Worm (Caenorhabditis elegans) whole organism, young adult: Measurements from ENCODE around the gene his-70.
A peak's percentile ranks its signal among the peaks of the same experiment; 100 is the strongest.

Experiments used
- B0019.2 ChIP-seq: fragments of 200-800 bp; sonication (Bioruptor generic); conservative IDR thresholded peaks from 2 replicates; pipeline ENCODE4 v1.3.6; 2022; ENCODE audit warnings: missing genetic modification reagents, missing genetic modification characterization, missing compliant biosample characterization
- D2030.7 ChIP-seq: fragments of 200-800 bp; sonication (Bioruptor generic); IDR thresholded peaks from 2 replicates; pipeline ENCODE4 v1.3.6; 2022; ENCODE audit warnings: missing genetic modification reagents, missing genetic modification characterization, missing compliant biosample characterization
- F10E7.11 ChIP-seq: sonication (generic microtip); optimal IDR thresholded peaks from 2 replicates; lab custom pipeline; 2017; ENCODE audit warnings: mild to moderate bottlenecking, missing genetic modification characterization, moderate library complexity, missing compliant biosample characterization
- F23B12.7 ChIP-seq: sonication (generic microtip); optimal IDR thresholded peaks from 2 replicates; lab custom pipeline; 2017; ENCODE audit warnings: missing genetic modification characterization, mild to moderate bottlenecking, missing compliant biosample characterization, antibody characterized with exemption, moderate library complexity; ENCODE audit not compliant: insufficient read depth
- F33H1.4 ChIP-seq: fragments of 200-800 bp; sonication (Bioruptor generic); IDR thresholded peaks from 2 replicates; pipeline ENCODE4 v1.3.6; 2022; ENCODE audit warnings: missing genetic modification reagents, missing genetic modification characterization, missing compliant biosample characterization
- F52B5.7 ChIP-seq: sonication (generic microtip); optimal IDR thresholded peaks from 2 replicates; lab custom pipeline; 2016; ENCODE audit warnings: mild to moderate bottlenecking, missing genetic modification characterization, missing compliant biosample characterization
- T07F8.4 ChIP-seq: sonication (generic microtip); optimal IDR thresholded peaks from 2 replicates; lab custom pipeline; 2016; ENCODE audit warnings: mild to moderate bottlenecking, missing genetic modification characterization, moderate library complexity, missing compliant biosample characterization
- T26A5.8 ChIP-seq: sonication (generic microtip); optimal IDR thresholded peaks from 2 replicates; lab custom pipeline; 2016; ENCODE audit warnings: missing genetic modification characterization, missing compliant biosample characterization
- Y53F4B.3 ChIP-seq: fragments of 200-800 bp; sonication (Bioruptor generic); IDR thresholded peaks from 2 replicates; pipeline ENCODE4 v1.3.6; 2022; ENCODE audit warnings: missing genetic modification reagents, missing genetic modification characterization, missing compliant biosample characterization
- Y56A3A.18 ChIP-seq: fragments of 200-800 bp; sonication (Bioruptor generic); IDR thresholded peaks from 2 replicates; pipeline ENCODE4 v1.3.6; 2022; ENCODE audit warnings: missing genetic modification reagents, missing genetic modification characterization, missing compliant biosample characterization
- aptf-2 ChIP-seq: fragments of 200-800 bp; sonication (Bioruptor generic); conservative IDR thresholded peaks from 2 replicates; pipeline ENCODE4 v1.3.6; 2022; ENCODE audit warnings: missing genetic modification reagents, missing genetic modification characterization, missing compliant biosample characterization
- aptf-3 ChIP-seq: fragments of 200-800 bp; sonication (Bioruptor generic); IDR thresholded peaks from 2 replicates; pipeline ENCODE4 v1.3.6; 2022; ENCODE audit warnings: missing genetic modification characterization, missing compliant biosample characterization
- athp-1 ChIP-seq: sonication (generic microtip); optimal IDR thresholded peaks from 2 replicates; lab custom pipeline; 2017; ENCODE audit warnings: mild to moderate bottlenecking, missing genetic modification characterization, missing compliant biosample characterization
- attf-3 ChIP-seq: fragments of 200-800 bp; sonication (Bioruptor generic); conservative IDR thresholded peaks from 2 replicates; pipeline ENCODE4 v1.3.6; 2022; ENCODE audit warnings: missing genetic modification reagents, missing genetic modification characterization, missing compliant biosample characterization
- attf-5 ChIP-seq: fragments of 200-800 bp; sonication (Bioruptor generic); optimal IDR thresholded peaks from 2 replicates; lab custom pipeline; 2018; ENCODE audit warnings: mild to moderate bottlenecking, missing genetic modification characterization, missing compliant biosample characterization
- cebp-1 ChIP-seq, 2 experiments: fragments of 200-800 bp in 1 of 2; sonication (Bioruptor generic) in 1 of 2; sonication (generic microtip) in 1 of 2; IDR thresholded peaks in 1 of 2; optimal IDR thresholded peaks in 1 of 2; 2 replicates each; pipeline versions ENCODE4 v1.3.6 to Lab custom; 2017 to 2022; ENCODE audit warnings: missing compliant biosample characterization in 2 of 2, missing genetic modification characterization in 2 of 2, mild to moderate bottlenecking in 1 of 2, missing genetic modification reagents in 1 of 2, moderate library complexity in 1 of 2
- ceh-27 ChIP-seq: fragments of 200-800 bp; sonication (Bioruptor generic); optimal IDR thresholded peaks from 2 replicates; lab custom pipeline; 2018; ENCODE audit warnings: mild to moderate bottlenecking, missing genetic modification characterization, moderate library complexity, missing compliant biosample characterization
- chd-7 ChIP-seq: sonication (generic microtip); optimal IDR thresholded peaks from 2 replicates; lab custom pipeline; 2016; ENCODE audit warnings: mild to moderate bottlenecking, missing genetic modification characterization, moderate library complexity, missing compliant biosample characterization
- dpl-1 ChIP-seq: fragments of 150-350 bp; optimal IDR thresholded peaks from 2 replicates; lab custom pipeline; 2014; ENCODE audit warnings: missing biosample characterization, missing genetic modification reagents, missing genetic modification characterization
- efl-1 ChIP-seq: fragments of 150-350 bp; optimal IDR thresholded peaks from 2 replicates; lab custom pipeline; 2014; ENCODE audit warnings: missing biosample characterization, missing genetic modification reagents, missing genetic modification characterization
- egl-44 ChIP-seq: fragments of 200-800 bp; sonication (Bioruptor generic); IDR thresholded peaks from 2 replicates; pipeline ENCODE4 v1.3.6; 2022; ENCODE audit warnings: missing genetic modification reagents, missing genetic modification characterization, missing compliant biosample characterization
- egrh-3 ChIP-seq: fragments of 200-800 bp; sonication (Bioruptor generic); IDR thresholded peaks from 2 replicates; pipeline ENCODE4 v1.3.6; 2022; ENCODE audit warnings: missing genetic modification reagents, missing genetic modification characterization, missing compliant biosample characterization
- ekl-4 ChIP-seq: fragments of 200-800 bp; sonication (Bioruptor generic); IDR thresholded peaks from 2 replicates; pipeline ENCODE4 v1.3.6; 2022; ENCODE audit warnings: missing genetic modification reagents, missing genetic modification characterization, missing compliant biosample characterization
- ets-4 ChIP-seq: fragments of 200-800 bp; sonication (Bioruptor generic); optimal IDR thresholded peaks from 2 replicates; lab custom pipeline; 2018; ENCODE audit warnings: mild to moderate bottlenecking, missing genetic modification characterization, missing compliant biosample characterization
- fkh-3 ChIP-seq: sonication (generic microtip); optimal IDR thresholded peaks from 2 replicates; lab custom pipeline; 2016; ENCODE audit warnings: mild to moderate bottlenecking, missing genetic modification characterization, missing compliant biosample characterization
- gei-17 ChIP-seq: fragments of 200-800 bp; sonication (Bioruptor generic); optimal IDR thresholded peaks from 2 replicates; lab custom pipeline; 2018; ENCODE audit warnings: mild to moderate bottlenecking, missing genetic modification characterization, missing compliant biosample characterization
- hlh-12 ChIP-seq: sonication (generic microtip); optimal IDR thresholded peaks from 2 replicates; lab custom pipeline; 2016; ENCODE audit warnings: missing genetic modification characterization, missing compliant biosample characterization
- hmg-1.2 ChIP-seq: fragments of 200-800 bp; sonication (Bioruptor generic); IDR thresholded peaks from 2 replicates; pipeline ENCODE4 v1.3.6; 2022; ENCODE audit warnings: missing genetic modification reagents, missing genetic modification characterization, missing compliant biosample characterization
- hrde-1 ChIP-seq: sonication (generic microtip); optimal IDR thresholded peaks from 2 replicates; lab custom pipeline; 2016; ENCODE audit warnings: missing genetic modification characterization, mild to moderate bottlenecking, missing compliant biosample characterization, moderate library complexity, missing genotype, missing genetic modification reagents, borderline replicate concordance
- hsf-1 ChIP-seq: fragments of 200-800 bp; sonication (Bioruptor generic); IDR thresholded peaks from 2 replicates; pipeline ENCODE4 v1.3.6; 2022; ENCODE audit warnings: missing genetic modification reagents, missing genetic modification characterization, missing compliant biosample characterization
- lin-26 ChIP-seq: fragments of 200-800 bp; sonication (Bioruptor generic); IDR thresholded peaks from 2 replicates; pipeline ENCODE4 v1.3.6; 2022; ENCODE audit warnings: missing genetic modification reagents, missing genetic modification characterization, missing compliant biosample characterization
- lir-1 ChIP-seq: fragments of 200-800 bp; sonication (Bioruptor generic); conservative IDR thresholded peaks from 2 replicates; pipeline ENCODE4 v1.3.6; 2022; ENCODE audit warnings: missing genetic modification reagents, missing genetic modification characterization, missing compliant biosample characterization
- lsl-1 ChIP-seq: fragments of 200-800 bp; sonication (Bioruptor generic); optimal IDR thresholded peaks from 2 replicates; lab custom pipeline; 2018; ENCODE audit warnings: mild to moderate bottlenecking, missing genetic modification characterization, moderate library complexity, missing compliant biosample characterization
- madf-3 ChIP-seq: fragments of 200-800 bp; sonication (Bioruptor generic); IDR thresholded peaks from 2 replicates; pipeline ENCODE4 v1.3.6; 2022; ENCODE audit warnings: missing genetic modification reagents, missing genetic modification characterization, missing compliant biosample characterization
- madf-6 ChIP-seq: fragments of 200-800 bp; sonication (Bioruptor generic); IDR thresholded peaks from 2 replicates; pipeline ENCODE4 v1.3.6; 2022; ENCODE audit warnings: missing genetic modification reagents, missing genetic modification characterization, missing compliant biosample characterization
- mxl-1 ChIP-seq: sonication (generic microtip); optimal IDR thresholded peaks from 2 replicates; lab custom pipeline; 2016; ENCODE audit warnings: missing genetic modification characterization, missing compliant biosample characterization
- nfya-1 ChIP-seq: sonication (generic microtip); optimal IDR thresholded peaks from 2 replicates; lab custom pipeline; 2017; ENCODE audit warnings: antibody characterized with exemption, missing compliant biosample characterization, missing genetic modification characterization, borderline replicate concordance; ENCODE audit not compliant: insufficient read depth
- nhr-80 ChIP-seq: sonication (generic microtip); optimal IDR thresholded peaks from 2 replicates; lab custom pipeline; 2016; ENCODE audit warnings: missing genetic modification characterization, missing compliant biosample characterization
- nhr-90 ChIP-seq: sonication (generic microtip); optimal IDR thresholded peaks from 2 replicates; lab custom pipeline; 2016; ENCODE audit warnings: missing genotype, mild to moderate bottlenecking, missing genetic modification characterization, missing compliant biosample characterization
- pbrm-1 ChIP-seq: fragments of 200-800 bp; sonication (Bioruptor generic); IDR thresholded peaks from 2 replicates; pipeline ENCODE4 v1.3.6; 2022; ENCODE audit warnings: missing genetic modification reagents, missing genetic modification characterization, missing compliant biosample characterization
- snpc-4 ChIP-seq, 5 experiments: fragments of 150-350 bp in 1 of 5; sonication (generic microtip) in 4 of 5; optimal IDR thresholded peaks; 2 replicates each; lab custom pipeline; 2014 to 2018; ENCODE audit warnings: missing genetic modification characterization in 5 of 5, missing biosample characterization in 3 of 5, antibody characterized with exemption in 2 of 5, mild to moderate bottlenecking in 2 of 5, missing compliant biosample characterization in 2 of 5, missing genotype in 2 of 5, moderate library complexity in 2 of 5, missing genetic modification reagents in 1 of 5
- sptf-2 ChIP-seq: fragments of 200-800 bp; sonication (Bioruptor generic); optimal IDR thresholded peaks from 2 replicates; lab custom pipeline; 2018; ENCODE audit warnings: mild to moderate bottlenecking, missing genetic modification characterization, missing compliant biosample characterization
- unc-62 ChIP-seq: fragments of 150-350 bp; optimal IDR thresholded peaks from 2 replicates; lab custom pipeline; 2014; ENCODE audit warnings: missing biosample characterization, missing genetic modification reagents, missing genetic modification characterization
- xnd-1 ChIP-seq: sonication (generic microtip); optimal IDR thresholded peaks from 2 replicates; lab custom pipeline; 2016; ENCODE audit warnings: missing genotype, missing genetic modification reagents, missing genetic modification characterization, missing compliant biosample characterization
- zfh-2 ChIP-seq: fragments of 200-800 bp; sonication (Bioruptor generic); conservative IDR thresholded peaks from 2 replicates; pipeline ENCODE4 v1.3.6; 2022; ENCODE audit warnings: missing genetic modification reagents, missing genetic modification characterization, missing compliant biosample characterization
- zim-3 ChIP-seq: sonication (generic microtip); optimal IDR thresholded peaks from 2 replicates; lab custom pipeline; 2017; ENCODE audit warnings: mild to moderate bottlenecking, missing genetic modification characterization, moderate library complexity, missing compliant biosample characterization
- ztf-3 ChIP-seq: fragments of 200-800 bp; sonication (Bioruptor generic); optimal IDR thresholded peaks from 2 replicates; lab custom pipeline; 2018; ENCODE audit warnings: mild to moderate bottlenecking, missing genetic modification characterization, missing compliant biosample characterization

his-70 gene

ce11 chrIII:4095441-4096095, 35.6 kb upstream of the his-70 start, which contains the start of gene C03C10.7:
C03C10.7 (plus strand) TSS chrIII:4096045.
- TF ChIP-seq hmg-1.2 (0 out of 2 replicates have a peak, but pooled peaks have one; percentile 18), nhr-80 (tag; lab: Kevin White, UChicago) (no peak), T07F8.4 (tag; lab: Kevin White, UChicago) (no peak), athp-1 (tag; lab: Kevin White, UChicago) (no peak), efl-1 (peak; percentile 91), unc-62 (GFP tag; lab: Kevin White, UChicago) (no peak), egl-44 (no peak), ztf-3 (GFP tag; lab: Kevin White, UChicago) (no peak), aptf-2 (GFP tag; lab: Robert Waterston, UW) (no peak), ekl-4 (GFP tag; lab: Robert Waterston, UW) (no peak), madf-3 (GFP tag; lab: Robert Waterston, UW) (peak; percentile 83), egrh-3 (GFP tag; lab: Robert Waterston, UW) (no peak), hsf-1 (peak; percentile 80), F33H1.4 (GFP tag; lab: Robert Waterston, UW) (peak; percentile 60), F52B5.7 (tag; lab: Kevin White, UChicago) (no peak), sptf-2 (GFP tag; lab: Kevin White, UChicago) (no peak), lin-26 (0 out of 2 replicates have a peak, but pooled peaks have one; percentile 10), dpl-1 (GFP tag; lab: Kevin White, UChicago) (peak; percentile 67), ceh-27 (GFP tag; lab: Kevin White, UChicago) (no peak), chd-7 (no peak), D2030.7 (peak; percentile 55), B0019.2 (GFP tag; lab: Robert Waterston, UW) (no peak), madf-6 (GFP tag; lab: Robert Waterston, UW) (peak; percentile 98), Y56A3A.18 (no peak), fkh-3 (tag; lab: Kevin White, UChicago) (no peak), F23B12.7 (no peak), aptf-3 (GFP tag; lab: Robert Waterston, UW) (no peak), nfya-1 (tag; lab: Kevin White, UChicago) (no peak), nhr-90 (tag; lab: Kevin White, UChicago) (no peak), mxl-1 (no peak), Y53F4B.3 (GFP tag; lab: Robert Waterston, UW) (no peak), pbrm-1 (GFP tag; lab: Robert Waterston, UW) (no peak), lir-1 (GFP tag; lab: Robert Waterston, UW) (no peak), zfh-2 (no peak), F10E7.11 (tag; lab: Kevin White, UChicago) (no peak), attf-5 (GFP tag; lab: Kevin White, UChicago) (no peak), attf-3 (no peak), cebp-1 (GFP tag; IDR thresholded peaks at IDR 0.05; lab: Robert Waterston, UW) (no peak), cebp-1 (tag; optimal IDR thresholded peaks at IDR 0.05; lab: Kevin White, UChicago) (no peak), ets-4 (GFP tag; lab: Kevin White, UChicago) (no peak), T26A5.8 (no peak), lsl-1 (peak; percentile 51), hlh-12 (tag; lab: Kevin White, UChicago) (no peak), xnd-1 (peak; percentile 88), zim-3 (tag; lab: Kevin White, UChicago) (no peak), hrde-1 (peak; percentile 7), gei-17 (GFP tag; lab: Kevin White, UChicago) (no peak), snpc-4 (GFP tag; optimal IDR thresholded peaks at IDR 0.05; lab: Kevin White, UChicago) (no peak), snpc-4 (tag; optimal IDR thresholded peaks at IDR 0.05; lab: Kevin White, UChicago) (peak in 1 of 4 experiments; percentile 12)
